Worm (Caenorhabditis elegans) whole organism, L1 larva: ENCODE data around the gene Y38F1A.8.

Experiments used
- C04F5.9 ChIP-seq: sonication (generic microtip); optimal IDR thresholded peaks from 2 replicates; lab custom pipeline; 2016; ENCODE audit warnings: missing genetic modification characterization, missing compliant biosample characterization
- Y116A8C.19 ChIP-seq: sonication (generic microtip); optimal IDR thresholded peaks from 2 replicates; lab custom pipeline; 2016; ENCODE audit warnings: missing compliant biosample characterization, missing genetic modification characterization, borderline replicate concordance
- aha-1 ChIP-seq: fragments of 150-350 bp; optimal IDR thresholded peaks from 2 replicates; lab custom pipeline; 2014; ENCODE audit warnings: missing biosample characterization, missing genetic modification characterization
- alr-1 ChIP-seq: fragments of 200-800 bp; sonication (Bioruptor generic); optimal IDR thresholded peaks from 2 replicates; lab custom pipeline; 2018; ENCODE audit warnings: borderline replicate concordance, mild to moderate bottlenecking, missing genetic modification characterization, missing compliant biosample characterization
- blmp-1 ChIP-seq: fragments of 150-350 bp; optimal IDR thresholded peaks from 2 replicates; lab custom pipeline; 2014; ENCODE audit warnings: missing biosample characterization, missing genetic modification characterization
- dpl-1 ChIP-seq, 3 experiments: fragments of 150-350 bp in 2 of 3; sonication (generic microtip) in 1 of 3; optimal IDR thresholded peaks; 2 replicates each; lab custom pipeline; 2014 to 2017; ENCODE audit warnings: missing biosample characterization in 3 of 3, missing genetic modification characterization in 3 of 3, missing genetic modification reagents in 3 of 3
- efl-1 ChIP-seq, 4 experiments: fragments of 150-350 bp; optimal IDR thresholded peaks in 3 of 4; peaks in 1 of 4; 1 replicate in 1 of 4; 2 replicates in 3 of 4; lab custom pipeline; 2014; ENCODE audit warnings: missing biosample characterization in 2 of 4, missing genetic modification characterization in 2 of 4, missing genetic modification reagents in 2 of 4
- efl-3 ChIP-seq: fragments of 200-800 bp; sonication (Bioruptor generic); optimal IDR thresholded peaks from 2 replicates; lab custom pipeline; 2018; ENCODE audit warnings: mild to moderate bottlenecking, missing genetic modification characterization, missing compliant biosample characterization
- egl-27 ChIP-seq, 2 experiments: fragments of 150-350 bp in 1 of 2; sonication (generic microtip); optimal IDR thresholded peaks; 3 replicates each; lab custom pipeline; 2017 to 2018; ENCODE audit warnings: missing biosample characterization in 2 of 2, missing genetic modification characterization in 2 of 2, missing genetic modification reagents in 2 of 2
- elt-2 ChIP-seq: sonication (generic microtip); optimal IDR thresholded peaks from 2 replicates; lab custom pipeline; 2016; ENCODE audit warnings: missing genetic modification characterization, mild to moderate bottlenecking, inconsistent platforms, missing compliant biosample characterization, missing genetic modification reagents
- elt-3 ChIP-seq, 6 experiments: fragments of 150-350 bp in 1 of 6; sonication (generic microtip); optimal IDR thresholded peaks; 2 replicates each; lab custom pipeline; 2017 to 2018; ENCODE audit warnings: missing biosample characterization in 6 of 6, missing genetic modification characterization in 6 of 6, inconsistent platforms in 1 of 6
- grh-1 ChIP-seq: fragments of 200-800 bp; sonication (Bioruptor generic); IDR thresholded peaks from 2 replicates; pipeline ENCODE4 v1.3.6; 2022; ENCODE audit warnings: missing genetic modification reagents, missing genetic modification characterization, missing compliant biosample characterization
- hpl-2 ChIP-seq: fragments of 150-350 bp; optimal IDR thresholded peaks from 2 replicates; lab custom pipeline; 2014; ENCODE audit warnings: missing biosample characterization, missing genetic modification reagents, missing genetic modification characterization
- lin-14 ChIP-seq: fragments of 200-800 bp; sonication (Bioruptor generic); optimal IDR thresholded peaks from 2 replicates; lab custom pipeline; 2018; ENCODE audit warnings: mild to moderate bottlenecking, missing genetic modification characterization, moderate library complexity, missing compliant biosample characterization
- lir-3 ChIP-seq: sonication (generic microtip); optimal IDR thresholded peaks from 2 replicates; lab custom pipeline; 2016; ENCODE audit warnings: mild to moderate bottlenecking, missing genetic modification characterization, moderate library complexity, missing compliant biosample characterization; ENCODE audit not compliant: poor library complexity
- mab-9 ChIP-seq: fragments of 200-800 bp; sonication (Bioruptor generic); IDR thresholded peaks from 2 replicates; pipeline ENCODE4 v1.3.6; 2022; ENCODE audit warnings: missing genetic modification reagents, missing genetic modification characterization, missing compliant biosample characterization
- mdl-1 ChIP-seq, 2 experiments: fragments of 150-350 bp; optimal IDR thresholded peaks; 2 replicates each; lab custom pipeline; 2014 to 2017; ENCODE audit warnings: missing biosample characterization in 2 of 2, missing genetic modification characterization in 2 of 2, inconsistent platforms in 1 of 2
- nhr-11 ChIP-seq: fragments of 150-350 bp; optimal IDR thresholded peaks from 2 replicates; lab custom pipeline; 2014; ENCODE audit warnings: missing biosample characterization, missing genetic modification characterization
- nhr-20 ChIP-seq: sonication (generic microtip); optimal IDR thresholded peaks from 2 replicates; lab custom pipeline; 2016; ENCODE audit warnings: mild to moderate bottlenecking, missing genetic modification characterization, missing compliant biosample characterization
- nhr-28 ChIP-seq: fragments of 150-350 bp; optimal IDR thresholded peaks from 2 replicates; lab custom pipeline; 2014; ENCODE audit warnings: missing biosample characterization, missing genetic modification characterization
- nhr-77 ChIP-seq: fragments of 150-350 bp; optimal IDR thresholded peaks from 2 replicates; lab custom pipeline; 2014; ENCODE audit warnings: missing biosample characterization, missing genetic modification characterization
- nhr-85 ChIP-seq: sonication (generic microtip); peaks from one replicate; lab custom pipeline; 2016; ENCODE audit warnings: missing genetic modification characterization, inconsistent platforms, missing compliant biosample characterization
- pag-3 ChIP-seq: sonication (generic microtip); optimal IDR thresholded peaks from 2 replicates; lab custom pipeline; 2017; ENCODE audit warnings: missing genetic modification characterization, mild to moderate bottlenecking, missing compliant biosample characterization, antibody characterized with exemption, borderline replicate concordance; ENCODE audit not compliant: insufficient read depth
- rnt-1 ChIP-seq: sonication (generic microtip); optimal IDR thresholded peaks from 2 replicates; lab custom pipeline; 2016; ENCODE audit warnings: mild to moderate bottlenecking, missing genetic modification characterization, moderate library complexity, missing compliant biosample characterization
- snu-23 ChIP-seq: sonication (generic microtip); optimal IDR thresholded peaks from 2 replicates; lab custom pipeline; 2016; ENCODE audit warnings: missing genetic modification characterization, missing compliant biosample characterization
- sptf-1 ChIP-seq: fragments of 150-350 bp; optimal IDR thresholded peaks from 2 replicates; lab custom pipeline; 2014; ENCODE audit warnings: missing biosample characterization, missing genetic modification characterization
- unc-86 ChIP-seq: sonication (generic microtip); optimal IDR thresholded peaks from 2 replicates; lab custom pipeline; 2016; ENCODE audit warnings: missing genetic modification characterization, missing compliant biosample characterization
- vab-15 ChIP-seq: sonication (generic microtip); optimal IDR thresholded peaks from 2 replicates; lab custom pipeline; 2017; ENCODE audit warnings: missing genotype, mild to moderate bottlenecking, missing genetic modification characterization, missing compliant biosample characterization
- zag-1 ChIP-seq: fragments of 150-350 bp; optimal IDR thresholded peaks from 2 replicates; lab custom pipeline; 2014; ENCODE audit warnings: missing biosample characterization, missing genetic modification characterization
- zip-4 ChIP-seq: fragments of 200-800 bp; sonication (Bioruptor generic); optimal IDR thresholded peaks from 2 replicates; lab custom pipeline; 2018; ENCODE audit warnings: mild to moderate bottlenecking, missing genetic modification characterization, moderate library complexity, missing compliant biosample characterization
- ztf-11 ChIP-seq, 2 experiments: sonication (generic microtip); optimal IDR thresholded peaks; 2 replicates each; lab custom pipeline; 2016 to 2017; ENCODE audit warnings: missing genetic modification characterization in 2 of 2, missing biosample characterization in 1 of 2, missing compliant biosample characterization in 1 of 2

The Y38F1A.8 gene

ce11 chrII:12991594-12991993, 9.1 kb downstream of the Y38F1A.8 start:
- TF ChIP-seq C04F5.9 (tag; lab: Kevin White, UChicago) (no peak), mdl-1 (tag; optimal IDR thresholded peaks at IDR 0.05; lab: Kevin White, UChicago) (no peak), rnt-1 (tag; lab: Kevin White, UChicago) (peak; percentile 22), nhr-85 (tag; lab: Kevin White, UChicago) (peak; percentile 90), sptf-1 (tag; lab: Kevin White, UChicago) (no peak), zip-4 (no peak), blmp-1 (tag; lab: Kevin White, UChicago) (peak; percentile 31), lin-14 (GFP tag; lab: Kevin White, UChicago) (peak; percentile 62), efl-1 (optimal IDR thresholded peaks at IDR 0.05; lab: Kevin White, UChicago) (no peak), efl-1 (GFP tag; optimal IDR thresholded peaks at IDR 0.05 in 1 of 2; lab: Kevin White, UChicago) (peak in 1 of 2 experiments; percentile 49)
- TF ChIP-seq, all 84 proteins: peak for 5

- peak in 1 of 2 experiments; percentile 68 for TF ChIP-seq ztf-11 (tag; optimal IDR thresholded peaks at IDR 0.05; lab: Kevin White, UChicago)
- TF ChIP-seq sptf-1 (tag; lab: Kevin White, UChicago): no peak
- no peak for TF ChIP-seq zip-4
- no peak for TF ChIP-seq elt-3 (tag; optimal IDR thresholded peaks at IDR 0.05; lab: Kevin White, UChicago)
- peak; percentile 22 for TF ChIP-seq unc-86 (tag; lab: Kevin White, UChicago)
- TF ChIP-seq pag-3 (tag; lab: Kevin White, UChicago): no peak
- TF ChIP-seq nhr-11: no peak
- TF ChIP-seq hpl-2 (GFP tag; lab: Kevin White, UChicago): no peak
These were observed 9.6 kb downstream of the Y38F1A.8 start for ce11 chrII:12990964-12991593.

DNA sequence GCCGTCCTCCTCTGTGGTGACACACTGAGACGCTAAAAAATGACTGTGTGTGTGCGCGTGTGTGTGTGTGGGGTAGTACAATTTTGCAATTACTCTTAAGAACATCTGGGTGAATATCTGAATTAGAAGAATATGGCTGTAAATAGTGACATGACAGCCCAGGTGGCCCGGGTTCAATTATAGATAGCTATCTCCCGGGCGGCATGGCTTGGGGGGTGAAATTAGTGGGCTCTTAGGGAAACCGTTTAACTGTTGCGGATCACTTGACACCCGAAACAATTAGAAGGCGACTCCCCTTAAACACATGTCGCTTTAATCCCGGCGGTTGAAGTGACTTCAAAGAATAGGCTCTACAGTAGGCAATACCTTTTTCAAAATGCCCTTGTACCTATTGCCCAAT, 10.5 kb downstream of the Y38F1A.8 start:
- TF ChIP-seq ztf-11 (tag; optimal IDR thresholded peaks at IDR 0.05; lab: Kevin White, UChicago) (peak in 1 of 2 experiments; percentile 25), alr-1 (tag; lab: Kevin White, UChicago) (no peak)

DNA sequence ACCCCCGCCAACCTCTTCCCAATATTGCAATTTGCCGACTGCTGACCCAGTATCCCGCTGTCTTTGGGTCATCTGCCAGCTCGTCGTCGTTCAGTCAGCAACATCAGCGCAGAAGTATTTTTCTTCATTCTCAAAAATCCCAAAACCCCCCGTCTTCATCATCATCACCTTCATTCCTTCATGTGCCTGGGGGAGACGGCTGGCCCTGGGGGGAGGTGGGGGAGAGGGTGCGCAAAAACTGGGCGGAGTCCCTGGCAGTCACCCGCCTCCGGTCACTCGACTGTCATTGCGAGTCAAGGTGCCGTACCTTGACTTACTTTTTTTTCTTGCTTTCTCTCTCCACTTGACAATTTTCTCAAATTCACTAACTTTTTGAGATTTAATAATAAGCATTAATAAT, 12.9 kb downstream of the Y38F1A.8 start:
- TF ChIP-seq sptf-1 (tag; lab: Kevin White, UChicago) (no peak), Y116A8C.19 (tag; lab: Kevin White, UChicago) (no peak), C04F5.9 (tag; lab: Kevin White, UChicago) (no peak), snu-23 (GFP tag; lab: Kevin White, UChicago) (no peak), grh-1 (GFP tag; lab: Robert Waterston, UW) (no peak), mab-9 (no peak), elt-2 (tag; lab: Kevin White, UChicago) (no peak), egl-27 (tag; optimal IDR thresholded peaks at IDR 0.05; lab: Kevin White, UChicago) (no peak), nhr-20 (tag; lab: Kevin White, UChicago) (no peak), lir-3 (tag; lab: Kevin White, UChicago) (no peak), efl-3 (no peak), nhr-77 (tag; lab: Kevin White, UChicago) (no peak), unc-86 (tag; lab: Kevin White, UChicago) (no peak)
- TF ChIP-seq, all 84 proteins: peak for 0

ce11 chrII:12985813-12986212, 14.8 kb downstream of the Y38F1A.8 start:
- TF ChIP-seq nhr-85 (tag; lab: Kevin White, UChicago): peak; percentile 69
- TF ChIP-seq aha-1 (tag; lab: Kevin White, UChicago): no peak
- TF ChIP-seq Y116A8C.19 (tag; lab: Kevin White, UChicago): no peak
- TF ChIP-seq nhr-28 (tag; lab: Kevin White, UChicago): no peak

DNA sequence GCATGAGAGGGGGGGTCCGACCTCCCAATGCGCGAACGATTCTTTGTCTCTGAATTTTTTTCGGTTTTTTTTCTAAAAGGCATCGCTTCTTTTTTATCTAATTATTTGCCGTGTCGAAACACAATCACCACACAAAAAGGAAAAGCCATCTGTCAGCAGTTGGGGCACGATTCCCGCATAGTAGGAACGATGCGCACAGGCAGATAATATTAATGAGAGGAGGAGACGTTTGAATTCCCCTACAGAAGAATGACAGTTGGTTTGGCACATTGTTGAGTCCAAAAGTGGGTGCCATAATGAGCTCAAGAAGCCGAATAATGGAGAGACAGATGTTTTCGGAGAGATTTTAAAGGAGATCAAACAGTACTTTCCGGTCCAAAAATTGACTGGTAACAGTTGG, 15.9 kb downstream of the Y38F1A.8 start:
- no peak for TF ChIP-seq nhr-85 (tag; lab: Kevin White, UChicago)
- peak in 1 of 2 experiments; percentile 43 for TF ChIP-seq ztf-11 (tag; optimal IDR thresholded peaks at IDR 0.05; lab: Kevin White, UChicago)
- no peak for TF ChIP-seq snu-23 (GFP tag; lab: Kevin White, UChicago)
- TF ChIP-seq dpl-1 (GFP tag; optimal IDR thresholded peaks at IDR 0.05; lab: Kevin White, UChicago): no peak
- no peak for TF ChIP-seq vab-15 (tag; lab: Kevin White, UChicago)
- TF ChIP-seq zag-1: no peak
- TF ChIP-seq egl-27 (tag; optimal IDR thresholded peaks at IDR 0.05; lab: Kevin White, UChicago): no peak
